Fruit fly (Drosophila melanogaster): ENCODE results near the gene CG31206.

CG31206 gene

DNA sequence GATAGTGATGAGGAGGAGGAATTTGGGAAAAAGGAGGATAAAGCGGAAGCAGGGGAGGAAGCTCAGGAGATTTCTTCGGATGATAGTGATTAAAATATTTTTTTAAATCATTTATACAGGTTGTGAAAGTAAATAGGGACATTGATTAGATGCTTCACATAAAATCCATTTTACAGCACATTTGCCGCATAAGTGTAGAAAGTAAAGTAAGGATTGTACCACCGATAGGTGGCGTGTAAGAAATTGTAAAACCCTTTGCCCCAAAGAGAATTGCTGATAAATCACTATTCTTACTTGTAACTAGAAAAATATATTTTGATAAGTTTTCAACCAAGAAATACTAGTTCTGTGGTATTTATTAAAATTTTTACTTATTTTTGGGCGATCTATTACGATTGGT is 48.8 kb downstream of the CG31206 start (continued):
- TF ChIP-seq fd102C (GFP tag; optimal IDR thresholded peaks at IDR 0.05) (no peak), kni (GFP tag; optimal IDR thresholded peaks at IDR 0.05) (no peak), CG17385 (GFP tag; optimal IDR thresholded peaks at IDR 0.05) (no peak), tll (GFP tag; optimal IDR thresholded peaks at IDR 0.05) (no peak), klu (GFP tag; IDR thresholded peaks at IDR 0.05) (no peak), CG2875 (GFP tag; optimal IDR thresholded peaks at IDR 0.05) (no peak), CG17568 (GFP tag; optimal IDR thresholded peaks at IDR 0.05) (no peak), HLHmδ (GFP tag; optimal IDR thresholded peaks at IDR 0.05) (no peak), gfzf (GFP tag; optimal IDR thresholded peaks at IDR 0.05) (no peak), CG16815 (GFP tag; optimal IDR thresholded peaks at IDR 0.05) (no peak), Mrtf (GFP tag; IDR thresholded peaks at IDR 0.05) (no peak), MBD-R2 (GFP tag; IDR thresholded peaks at IDR 0.05) (no peak), Ets65A (GFP tag) (peak; percentile 67), vvl (GFP tag; IDR thresholded peaks at IDR 0.05) (no peak), nerfin-1 (tag; optimal IDR thresholded peaks at IDR 0.05) (no peak), Hsf (GFP tag; optimal IDR thresholded peaks at IDR 0.05) (no peak), yki (optimal IDR thresholded peaks at IDR 0.05) (no peak), Stat92E (GFP tag; optimal IDR thresholded peaks at IDR 0.05) (no peak), CG34376 (GFP tag; optimal IDR thresholded peaks at IDR 0.05) (no peak), prd (optimal IDR thresholded peaks at IDR 0.05) (peak in 1 of 2 experiments; percentile 32), prd (GFP tag; IDR thresholded peaks at IDR 0.05) (no peak), zf30C (GFP tag; optimal IDR thresholded peaks at IDR 0.05) (no peak), eve (GFP tag; optimal IDR thresholded peaks at IDR 0.05) (no peak), jing (GFP tag; optimal IDR thresholded peaks at IDR 0.05) (no peak), chn (GFP tag; optimal IDR thresholded peaks at IDR 0.05) (no peak), danr (GFP tag; IDR thresholded peaks at IDR 0.05) (no peak), lola (GFP tag; optimal IDR thresholded peaks at IDR 0.05) (no peak), CG5953 (GFP tag; IDR thresholded peaks at IDR 0.05) (no peak), CG4404 (GFP tag; IDR thresholded peaks at IDR 0.05) (no peak), CG13287 (GFP tag; IDR thresholded peaks at IDR 0.05; ENCODE audit: partially characterized antibody) (no peak; the same call in 1 of the 2 replicates), sima (GFP tag; optimal IDR thresholded peaks at IDR 0.05) (no peak), CG30020 (tag; optimal IDR thresholded peaks at IDR 0.05) (no peak), bowl (GFP tag; IDR thresholded peaks at IDR 0.05) (no peak), CG8359 (GFP tag; optimal IDR thresholded peaks at IDR 0.05; ENCODE audit: borderline replicate concordance) (no peak), crp (GFP tag; optimal IDR thresholded peaks at IDR 0.05) (no peak), CG3163 (GFP tag; optimal IDR thresholded peaks at IDR 0.05) (no peak), Meics (GFP tag; optimal IDR thresholded peaks at IDR 0.05) (no peak), CG6254 (GFP tag; optimal IDR thresholded peaks at IDR 0.05) (no peak), NC2β (GFP tag; optimal IDR thresholded peaks at IDR 0.05) (no peak), her (GFP tag; optimal IDR thresholded peaks at IDR 0.05) (no peak), zen (tag; optimal IDR thresholded peaks at IDR 0.05) (no peak), schlank (tag; optimal IDR thresholded peaks at IDR 0.05) (no peak), nerfin-2 (GFP tag; IDR thresholded peaks at IDR 0.05; ENCODE audit: partially characterized antibody) (no peak), HHEX (GFP tag; optimal IDR thresholded peaks at IDR 0.05) (no peak), Poxn (GFP tag; IDR thresholded peaks at IDR 0.05) (no peak), CG31365 (tag; optimal IDR thresholded peaks at IDR 0.05) (no peak), CG6272 (GFP tag; IDR thresholded peaks at IDR 0.05) (no peak), abd-A (tag; optimal IDR thresholded peaks at IDR 0.05) (no peak), Dip2 (GFP tag; IDR thresholded peaks at IDR 0.05) (peak; percentile 89), so (GFP tag; IDR thresholded peaks at IDR 0.05) (no peak), CG33213 (GFP tag; optimal IDR thresholded peaks at IDR 0.05) (no peak), CG7372 (GFP tag; IDR thresholded peaks at IDR 0.05) (no peak)
